Fruit fly (Drosophila melanogaster): ENCODE data around the gene CG7950.

The CG7950 gene

DNA sequence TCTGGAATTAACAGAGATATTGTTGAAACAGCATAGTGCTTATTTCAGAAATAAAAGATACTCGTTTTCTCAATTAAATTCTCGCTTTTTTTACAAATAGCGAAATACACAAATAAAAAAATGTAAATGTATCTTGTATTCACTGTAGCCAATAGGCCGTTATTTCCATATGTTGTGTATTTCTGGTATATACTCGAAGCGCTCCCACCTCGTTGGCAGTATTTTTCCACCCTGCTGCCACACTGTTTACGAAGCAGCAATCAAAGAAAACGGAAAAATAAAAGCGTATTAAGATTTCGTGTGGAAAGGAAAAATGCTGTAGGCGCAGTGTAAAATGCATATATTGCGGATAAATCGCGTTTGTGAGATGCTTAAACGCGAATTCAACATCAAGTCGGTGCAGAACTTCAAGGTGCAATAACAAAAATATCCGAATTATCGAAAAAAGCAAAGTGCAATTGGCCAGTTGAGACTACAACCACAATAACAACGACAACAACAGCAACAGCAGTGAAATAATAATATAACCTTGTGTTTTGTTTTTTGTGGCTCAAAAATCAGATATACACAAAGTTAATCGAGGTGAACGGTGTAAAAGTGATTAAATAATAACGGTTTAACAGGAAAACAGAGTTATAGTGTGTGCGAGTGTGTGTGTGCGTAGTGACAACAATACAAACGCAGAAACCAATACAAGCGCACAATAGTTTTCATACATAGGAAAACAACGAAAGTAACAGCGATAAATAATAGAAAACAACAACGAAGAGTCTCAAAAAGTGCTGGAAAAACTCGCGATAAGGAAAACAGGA, 1.6 kb downstream of the CG7950 start, which contains the start of gene sima (continued):
- no peak for TF ChIP-seq gcm2 (GFP tag; optimal IDR thresholded peaks at IDR 0.05)
- TF ChIP-seq CG13296 (GFP tag; optimal IDR thresholded peaks at IDR 0.05): peak; percentile 36
- no peak for TF ChIP-seq Atf3 (GFP tag; optimal IDR thresholded peaks at IDR 0.05)
- TF ChIP-seq Poxn (GFP tag; IDR thresholded peaks at IDR 0.05): no peak
- TF ChIP-seq Bgb (GFP tag; IDR thresholded peaks at IDR 0.05; ENCODE audit: partially characterized antibody): peak; percentile 31
- no peak for TF ChIP-seq run (tag; optimal IDR thresholded peaks at IDR 0.05)
- no peak for TF ChIP-seq TFAM (GFP tag; optimal IDR thresholded peaks at IDR 0.05)
- TF ChIP-seq CG2116 (GFP tag; optimal IDR thresholded peaks at IDR 0.05): peak; percentile 34
- peak; percentile 46 for TF ChIP-seq CoRest (tag; optimal IDR thresholded peaks at IDR 0.05)
- peak; percentile 52 for TF ChIP-seq Dek (tag; optimal IDR thresholded peaks at IDR 0.05)
- peak; percentile 9 for TF ChIP-seq pfk (GFP tag; optimal IDR thresholded peaks at IDR 0.05)
- no peak for TF ChIP-seq Hr39 (optimal IDR thresholded peaks at IDR 0.05)
- peak; percentile 75 for TF ChIP-seq D19A (tag; optimal IDR thresholded peaks at IDR 0.05)
- TF ChIP-seq lilli (GFP tag; optimal IDR thresholded peaks at IDR 0.05): peak; percentile 66
- TF ChIP-seq stwl (tag; optimal IDR thresholded peaks at IDR 0.05): peak; percentile 65
- TF ChIP-seq jing (GFP tag; optimal IDR thresholded peaks at IDR 0.05): no peak
- TF ChIP-seq Blimp-1 (GFP tag; optimal IDR thresholded peaks at IDR 0.05): peak; percentile 17
- TF ChIP-seq Abd-B (GFP tag; optimal IDR thresholded peaks at IDR 0.05): peak; percentile 43
- TF ChIP-seq Dp (GFP tag; optimal IDR thresholded peaks at IDR 0.05): peak; percentile 21
- TF ChIP-seq CG4820 (GFP tag; optimal IDR thresholded peaks at IDR 0.05): peak; percentile 8
- TF ChIP-seq caup (GFP tag; optimal IDR thresholded peaks at IDR 0.05; ENCODE audit: severe bottlenecking): peak; percentile 51
- TF ChIP-seq lmd (GFP tag; IDR thresholded peaks at IDR 0.05): peak; percentile 31; the same call in 1 of the 2 replicates
- peak; percentile 55 for TF ChIP-seq Meics (GFP tag; optimal IDR thresholded peaks at IDR 0.05)
- peak; percentile 34 for TF ChIP-seq dmrt99B (tag; optimal IDR thresholded peaks at IDR 0.05)
- peak; percentile 32 for TF ChIP-seq HLH54F (GFP tag; optimal IDR thresholded peaks at IDR 0.05)
- TF ChIP-seq CG12391 (tag; optimal IDR thresholded peaks at IDR 0.05): peak; percentile 38
- TF ChIP-seq CG9797 (GFP tag; optimal IDR thresholded peaks at IDR 0.05): peak; percentile 90
- peak; percentile 22 for TF ChIP-seq CG1792 (GFP tag; optimal IDR thresholded peaks at IDR 0.05)
- TF ChIP-seq CG10979 (tag; optimal IDR thresholded peaks at IDR 0.05): peak; percentile 15
- TF ChIP-seq Camta (GFP tag; optimal IDR thresholded peaks at IDR 0.05): peak; percentile 30
- TF ChIP-seq gt (GFP tag; IDR thresholded peaks at IDR 0.05): no peak
- peak; percentile 39 for TF ChIP-seq BEAF-32 (GFP tag; optimal IDR thresholded peaks at IDR 0.05)
- peak; percentile 27 for TF ChIP-seq CG13424 (tag; optimal IDR thresholded peaks at IDR 0.05)
- TF ChIP-seq CG12155 (GFP tag; optimal IDR thresholded peaks at IDR 0.05): peak; percentile 41
- peak; percentile 61 for TF ChIP-seq HmgZ (tag; optimal IDR thresholded peaks at IDR 0.05)
- TF ChIP-seq Dll (GFP tag; IDR thresholded peaks at IDR 0.05; ENCODE audit: partially characterized antibody): no peak
- TF ChIP-seq B-H1 (GFP tag; IDR thresholded peaks at IDR 0.05): no peak
- TF ChIP-seq Xbp1 (GFP tag; optimal IDR thresholded peaks at IDR 0.05): peak; percentile 57
- TF ChIP-seq ind (GFP tag; optimal IDR thresholded peaks at IDR 0.05): peak; percentile 17
- TF ChIP-seq tna (GFP tag; IDR thresholded peaks at IDR 0.05; ENCODE audit: partially characterized antibody): no peak
- peak; percentile 28; the same call in 1 of the 2 replicates for TF ChIP-seq E2f2 (GFP tag; IDR thresholded peaks at IDR 0.05)
- TF ChIP-seq pzg (GFP tag; optimal IDR thresholded peaks at IDR 0.05): peak; percentile 86
- TF ChIP-seq CG3163 (GFP tag; optimal IDR thresholded peaks at IDR 0.05): no peak
- peak; percentile 59 for TF ChIP-seq Ada2b (GFP tag; IDR thresholded peaks at IDR 0.05)
- TF ChIP-seq CG15479 (GFP tag; optimal IDR thresholded peaks at IDR 0.05): no peak
- TF ChIP-seq CG4617 (GFP tag; optimal IDR thresholded peaks at IDR 0.05; ENCODE audit: borderline replicate concordance): peak; percentile 86
- TF ChIP-seq cas (GFP tag; IDR thresholded peaks at IDR 0.05): peak; percentile 17; the same call in 1 of the 2 replicates
- TF ChIP-seq Hsf (GFP tag; optimal IDR thresholded peaks at IDR 0.05): peak; percentile 39
